Fruit fly (Drosophila melanogaster) Kc167 (cell line): Measurements from ENCODE around the gene mRpL14.

Experiments used
- Myc ChIP-seq: fragments of >200 bp; optimal IDR thresholded peaks from 2 replicates; lab custom pipeline; 2017; ENCODE audit warnings: missing external identifiers
- Sin3A ChIP-seq: fragments of >200 bp; optimal IDR thresholded peaks from 2 replicates; lab custom pipeline; 2018; ENCODE audit warnings: missing external identifiers
- h ChIP-seq: fragments of >200 bp; optimal IDR thresholded peaks from 3 replicates; lab custom pipeline; 2018; ENCODE audit warnings: missing external identifiers
- insv ChIP-seq: fragments of >200 bp; optimal IDR thresholded peaks from 3 replicates; lab custom pipeline; 2018; ENCODE audit warnings: missing external identifiers
- psq ChIP-seq: fragments of >200 bp; optimal IDR thresholded peaks from 2 replicates; lab custom pipeline; 2017; ENCODE audit warnings: missing external identifiers
- ttk ChIP-seq: sonication (Bioruptor generic); optimal IDR thresholded peaks from 2 replicates; lab custom pipeline; 2017; ENCODE audit warnings: missing external identifiers

The mRpL14 gene

dm6 chrX:2296230-2297044, 48.0 kb downstream of the mRpL14 start:
- TF ChIP-seq h (no peak), psq (lab: Kevin White, UChicago) (no peak)

- no peak for TF ChIP-seq psq (lab: Kevin White, UChicago)
- no peak for TF ChIP-seq ttk (lab: Kevin White, UChicago)
- TF ChIP-seq Sin3A (lab: Kevin White, UChicago): no peak
- TF ChIP-seq h: no peak
- no peak for TF ChIP-seq insv (lab: Kevin White, UChicago)
- no peak for TF ChIP-seq Myc (lab: Kevin White, UChicago)
Measured at dm6 chrX:2295435-2296229, 48.8 kb downstream of the mRpL14 start, which contains the start of gene Raf. Raf (plus strand) TSS chrX:2295466.

- TF ChIP-seq insv (lab: Kevin White, UChicago): no peak
- TF ChIP-seq ttk (lab: Kevin White, UChicago): no peak
- TF ChIP-seq psq (lab: Kevin White, UChicago): no peak
- no peak for TF ChIP-seq h
- no peak for TF ChIP-seq Myc (lab: Kevin White, UChicago)
Measured at dm6 chrX:2294474-2295434, 49.7 kb downstream of the mRpL14 start.
